Worm (Caenorhabditis elegans) whole organism, L4 larva: Measurements from ENCODE around the gene Y45G12B.2.

ENCODE experiments used
- ama-1 ChIP-seq: fragments of 150-350 bp; optimal IDR thresholded peaks from 2 replicates; lab custom pipeline; 2014; ENCODE audit warnings: inconsistent platforms, mixed read lengths
- ceh-82 ChIP-seq: sonication (generic microtip); optimal IDR thresholded peaks from 2 replicates; lab custom pipeline; 2017; ENCODE audit warnings: missing biosample characterization, missing genetic modification characterization
- dpl-1 ChIP-seq: fragments of 150-350 bp; optimal IDR thresholded peaks from 2 replicates; lab custom pipeline; 2014; ENCODE audit warnings: missing biosample characterization, missing genetic modification reagents, missing genetic modification characterization
- fkh-10 ChIP-seq: fragments of 150-350 bp; optimal IDR thresholded peaks from 2 replicates; lab custom pipeline; 2014; ENCODE audit warnings: missing biosample characterization, missing genetic modification reagents, missing genetic modification characterization
- saeg-2 ChIP-seq: fragments of 200-800 bp; sonication (Bioruptor generic); IDR thresholded peaks from 2 replicates; pipeline ENCODE4 v1.3.6; 2022; ENCODE audit warnings: missing genetic modification reagents, missing genetic modification characterization, missing compliant biosample characterization
- spr-1 ChIP-seq: sonication (generic microtip); optimal IDR thresholded peaks from 2 replicates; lab custom pipeline; 2016; ENCODE audit warnings: mild to moderate bottlenecking, missing genetic modification characterization, missing compliant biosample characterization

DNA sequence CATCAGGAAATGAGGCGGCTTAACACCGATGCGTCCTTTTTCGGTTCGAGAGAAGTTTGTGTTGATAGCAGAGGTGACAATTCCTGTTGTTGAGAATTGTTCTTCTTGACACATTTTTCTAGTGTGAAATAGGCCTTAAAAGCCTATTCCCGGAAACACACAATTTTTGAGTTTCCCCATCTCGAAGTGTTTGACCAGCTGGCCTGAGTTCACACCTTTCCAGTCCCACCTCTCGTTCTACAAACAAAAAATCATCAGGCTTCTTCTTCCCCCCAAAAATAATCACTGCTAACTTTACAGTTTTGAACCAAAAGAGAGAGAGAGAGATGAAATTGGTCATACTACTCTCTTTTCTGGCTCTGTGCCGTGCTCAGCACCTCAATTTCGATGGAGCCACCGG is 28.0 kb upstream of the Y45G12B.2 start, which contains the start of gene W02G9.4:
- TF ChIP-seq ama-1 (lab: Kevin White, UChicago) (no peak), saeg-2 (no peak), dpl-1 (no peak), spr-1 (tag; lab: Kevin White, UChicago) (no peak), fkh-10 (GFP tag; lab: Kevin White, UChicago) (no peak), ceh-82 (no peak)
